In the genomic region with DNA sequence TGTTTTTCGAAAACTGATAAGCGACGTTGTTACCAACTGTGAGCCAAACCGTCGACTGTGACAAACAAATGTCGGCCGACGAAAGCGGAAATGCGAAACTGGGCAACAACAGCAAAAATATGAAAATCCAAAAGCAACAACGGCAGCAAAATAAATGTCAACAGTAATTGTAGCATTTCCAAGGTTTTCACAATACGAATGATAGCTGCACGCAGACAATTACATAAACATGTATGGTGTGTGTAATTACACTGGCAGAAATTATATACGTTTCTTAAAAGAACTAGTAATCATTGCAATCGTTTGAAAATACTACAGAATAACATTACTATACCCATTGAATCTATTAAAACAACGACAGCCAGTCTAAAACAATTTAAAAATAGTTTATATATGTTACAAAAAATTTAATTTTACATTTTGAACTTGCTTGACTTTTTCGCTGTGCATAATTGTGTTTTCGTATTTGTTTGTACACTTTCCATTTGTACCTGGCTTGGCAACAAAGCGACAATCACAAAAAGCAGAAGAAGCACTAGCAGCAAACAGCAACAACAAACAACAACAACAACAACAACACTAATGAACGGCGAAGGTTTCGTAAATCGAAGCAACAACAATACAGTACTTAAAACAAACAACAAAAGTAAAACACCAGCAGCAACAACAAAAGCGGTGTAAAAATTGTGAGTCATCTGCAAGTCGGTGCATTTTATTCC, we compare ENCODE assay signal across 5 fruit fly cellular contexts.
TF ChIP-seq lines count a peak whose summit lies in the region.

No protein-coding gene starts in this region.

- no peak for TF ChIP-seq CTCF in whole organism, embryonic (GFP tag; optimal IDR thresholded peaks at IDR 0.05; lab: Kevin White, UChicago)

TF ChIP-seq in whole organism, adult, 20 proteins besides CTCF, POLR2A, EP300 and RAD21 (continues in another document):
- TF ChIP-seq toe (GFP tag; optimal IDR thresholded peaks at IDR 0.05; lab: Kevin White, UChicago), result peak; percentile 52
- no peak for TF ChIP-seq CG1620 (GFP tag; optimal IDR thresholded peaks at IDR 0.05; lab: Kevin White, UChicago)
- TF ChIP-seq CG11617 (GFP tag; optimal IDR thresholded peaks at IDR 0.05; lab: Kevin White, UChicago), result no peak
- TF ChIP-seq CG14711 (tag; optimal IDR thresholded peaks at IDR 0.05; lab: Kevin White, UChicago), result peak; percentile 82
- no peak for TF ChIP-seq CG7045 (GFP tag; optimal IDR thresholded peaks at IDR 0.05; lab: Kevin White, UChicago)
- TF ChIP-seq tj (GFP tag; optimal IDR thresholded peaks at IDR 0.05; lab: Kevin White, UChicago), result peak; percentile 87
- no peak for TF ChIP-seq Hr96 (GFP tag; optimal IDR thresholded peaks at IDR 0.05; lab: Kevin White, UChicago)
- no peak for TF ChIP-seq ovo (GFP tag; optimal IDR thresholded peaks at IDR 0.05; lab: Kevin White, UChicago)
- no peak for TF ChIP-seq cnc (optimal IDR thresholded peaks at IDR 0.05; lab: Kevin White, UChicago)
- TF ChIP-seq Clk (GFP tag; optimal IDR thresholded peaks at IDR 0.05; lab: Kevin White, UChicago), result no peak
- no peak for TF ChIP-seq CG5204 (GFP tag; optimal IDR thresholded peaks at IDR 0.05; lab: Kevin White, UChicago)
- peak; percentile 67 for TF ChIP-seq CG7101 (tag; optimal IDR thresholded peaks at IDR 0.05; lab: Kevin White, UChicago)
- TF ChIP-seq bab1 (GFP tag; optimal IDR thresholded peaks at IDR 0.05; lab: Kevin White, UChicago), result peak; percentile 88
- peak; percentile 91 for TF ChIP-seq kay (GFP tag; lab: Kevin White, UChicago; ENCODE audit: borderline replicate concordance)
- no peak for TF ChIP-seq cic (GFP tag; optimal IDR thresholded peaks at IDR 0.05; lab: Kevin White, UChicago)
- no peak for TF ChIP-seq pad (GFP tag; optimal IDR thresholded peaks at IDR 0.05; lab: Kevin White, UChicago)
- no peak for TF ChIP-seq CG12768 (GFP tag; optimal IDR thresholded peaks at IDR 0.05; lab: Kevin White, UChicago)

TF ChIP-seq in whole organism, embryonic, 481 proteins besides CTCF, POLR2A, EP300 and RAD21 (continues in another document):
- peak; percentile 10 for TF ChIP-seq CG10462 (GFP tag; optimal IDR thresholded peaks at IDR 0.05; lab: Kevin White, UChicago)
- TF ChIP-seq CG2116 (GFP tag; optimal IDR thresholded peaks at IDR 0.05; lab: Kevin White, UChicago), result peak; percentile 45
- peak; percentile 13 for TF ChIP-seq HHEX (GFP tag; optimal IDR thresholded peaks at IDR 0.05; lab: Kevin White, UChicago)
- peak; percentile 64 for TF ChIP-seq CG5953 (GFP tag; IDR thresholded peaks at IDR 0.05; lab: Robert Waterston, UW)
- peak; percentile 59 for TF ChIP-seq trem (tag; optimal IDR thresholded peaks at IDR 0.05; lab: Kevin White, UChicago)
- peak; percentile 55; the same call in 1 of the 3 replicates for TF ChIP-seq otp (GFP tag; IDR thresholded peaks at IDR 0.05; lab: Robert Waterston, UW)
- TF ChIP-seq grau (tag; optimal IDR thresholded peaks at IDR 0.05; lab: Kevin White, UChicago), result peak; percentile 77
- peak; percentile 57; the same call in 2 of the 3 replicates for TF ChIP-seq CG11560 (tag; IDR thresholded peaks at IDR 0.05; lab: Robert Waterston, UW)
- TF ChIP-seq CG3281 (GFP tag; optimal IDR thresholded peaks at IDR 0.05; lab: Kevin White, UChicago), result peak; percentile 10
- peak; percentile 15 for TF ChIP-seq NC2β (GFP tag; optimal IDR thresholded peaks at IDR 0.05; lab: Kevin White, UChicago)
- TF ChIP-seq danr (GFP tag; IDR thresholded peaks at IDR 0.05; lab: Robert Waterston, UW), result peak; percentile 68; the same call in 1 of the 2 replicates
- TF ChIP-seq CG17802 (tag; optimal IDR thresholded peaks at IDR 0.05; lab: Kevin White, UChicago), result peak; percentile 19
- TF ChIP-seq fd102C (GFP tag; optimal IDR thresholded peaks at IDR 0.05; lab: Kevin White, UChicago), result peak; percentile 83
- TF ChIP-seq CG11398 (GFP tag; optimal IDR thresholded peaks at IDR 0.05; lab: Kevin White, UChicago), result no peak
- peak; percentile 29 for TF ChIP-seq Dek (tag; optimal IDR thresholded peaks at IDR 0.05; lab: Kevin White, UChicago)
- TF ChIP-seq CG2129 (GFP tag; IDR thresholded peaks at IDR 0.05; lab: Robert Waterston, UW; ENCODE audit: partially characterized antibody), result no peak

TF ChIP-seq in whole organism, prepupa, 60 proteins besides CTCF, POLR2A, EP300 and RAD21 (continues in another document):
- peak; percentile 62 for TF ChIP-seq Eip75B (GFP tag; optimal IDR thresholded peaks at IDR 0.05; lab: Kevin White, UChicago)
- no peak for TF ChIP-seq Blimp-1 (GFP tag; optimal IDR thresholded peaks at IDR 0.05; lab: Kevin White, UChicago)
- TF ChIP-seq CG6808 (GFP tag; optimal IDR thresholded peaks at IDR 0.05; lab: Kevin White, UChicago), result no peak
- no peak for TF ChIP-seq Lpt (GFP tag; optimal IDR thresholded peaks at IDR 0.05; lab: Kevin White, UChicago)
- TF ChIP-seq Smox (GFP tag; optimal IDR thresholded peaks at IDR 0.05; lab: Kevin White, UChicago), result peak; percentile 40
- no peak for TF ChIP-seq CG4318 (GFP tag; optimal IDR thresholded peaks at IDR 0.05; lab: Kevin White, UChicago)
- no peak for TF ChIP-seq fd85E (GFP tag; optimal IDR thresholded peaks at IDR 0.05; lab: Kevin White, UChicago)
- peak; percentile 90 for TF ChIP-seq Eip78C (GFP tag; lab: Kevin White, UChicago)
- TF ChIP-seq CG15336 (GFP tag; IDR thresholded peaks at IDR 0.05; lab: Robert Waterston, UW), result peak; percentile 69
- no peak for TF ChIP-seq CG7368 (GFP tag; optimal IDR thresholded peaks at IDR 0.05; lab: Kevin White, UChicago)
- TF ChIP-seq CG11762 (GFP tag; optimal IDR thresholded peaks at IDR 0.05; lab: Kevin White, UChicago; ENCODE audit: insufficient read depth), result no peak
- TF ChIP-seq OdsH (GFP tag; optimal IDR thresholded peaks at IDR 0.05; lab: Kevin White, UChicago), result peak; percentile 64
- TF ChIP-seq CG6163 (GFP tag; IDR thresholded peaks at IDR 0.05; lab: Robert Waterston, UW), result peak; percentile 84
- peak; percentile 28 for TF ChIP-seq Eip93F (GFP tag; optimal IDR thresholded peaks at IDR 0.05; lab: Kevin White, UChicago)
- TF ChIP-seq lz (GFP tag; optimal IDR thresholded peaks at IDR 0.05; lab: Kevin White, UChicago), result peak; percentile 45
- no peak for TF ChIP-seq achi (GFP tag; optimal IDR thresholded peaks at IDR 0.05; lab: Kevin White, UChicago)
- peak; percentile 79 for TF ChIP-seq pdm3 (GFP tag; optimal IDR thresholded peaks at IDR 0.05; lab: Kevin White, UChicago)
- TF ChIP-seq CG8319 (GFP tag; optimal IDR thresholded peaks at IDR 0.05; lab: Kevin White, UChicago), result peak; percentile 28

TF ChIP-seq in whole organism, pupa, 21 proteins besides CTCF, POLR2A, EP300 and RAD21 (continues in another document):
- TF ChIP-seq EcR (GFP tag; optimal IDR thresholded peaks at IDR 0.05; lab: Kevin White, UChicago) (no peak), CG15710 (tag; optimal IDR thresholded peaks at IDR 0.05; lab: Kevin White, UChicago) (peak; percentile 37), rn (GFP tag; IDR thresholded peaks at IDR 0.05; lab: Robert Waterston, UW) (0 out of 2 replicates have a peak, but pooled peaks have one; percentile 39), Ets98B (GFP tag; IDR thresholded peaks at IDR 0.05; lab: Robert Waterston, UW) (peak; percentile 54), Pif1A (GFP tag; optimal IDR thresholded peaks at IDR 0.05; lab: Kevin White, UChicago) (peak; percentile 37), CG17806 (tag; optimal IDR thresholded peaks at IDR 0.05; lab: Kevin White, UChicago) (peak; percentile 76), CG13204 (GFP tag; optimal IDR thresholded peaks at IDR 0.05; lab: Kevin White, UChicago) (no peak), Pif1B (GFP tag; optimal IDR thresholded peaks at IDR 0.05; lab: Kevin White, UChicago) (no peak), CG10348 (GFP tag; IDR thresholded peaks at IDR 0.05; lab: Robert Waterston, UW) (no peak), CG8159 (tag; optimal IDR thresholded peaks at IDR 0.05; lab: Kevin White, UChicago) (peak; percentile 65), CG34367 (tag; optimal IDR thresholded peaks at IDR 0.05; lab: Kevin White, UChicago) (peak; percentile 55), Snoo (tag; optimal IDR thresholded peaks at IDR 0.05; lab: Kevin White, UChicago) (no peak), CG14655 (GFP tag; optimal IDR thresholded peaks at IDR 0.05; lab: Kevin White, UChicago) (no peak), CG12605 (GFP tag; IDR thresholded peaks at IDR 0.05; lab: Robert Waterston, UW) (peak; percentile 66), CG32121 (GFP tag; IDR thresholded peaks at IDR 0.05; lab: Robert Waterston, UW) (peak; percentile 67), D1 (tag; optimal IDR thresholded peaks at IDR 0.05; lab: Kevin White, UChicago) (no peak), CG9948 (tag; optimal IDR thresholded peaks at IDR 0.05; lab: Kevin White, UChicago) (peak; percentile 62), fd96Ca (GFP tag; IDR thresholded peaks at IDR 0.05; lab: Robert Waterston, UW) (no peak), gl (tag; optimal IDR thresholded peaks at IDR 0.05; lab: Kevin White, UChicago) (no peak)

TF ChIP-seq in whole organism, wandering third instar larva, 38 proteins besides CTCF, POLR2A, EP300 and RAD21:
- peak; percentile 31 for TF ChIP-seq sv (GFP tag; optimal IDR thresholded peaks at IDR 0.05; lab: Kevin White, UChicago)
- no peak for TF ChIP-seq Hr78 (GFP tag; optimal IDR thresholded peaks at IDR 0.05; lab: Kevin White, UChicago)
- TF ChIP-seq HLH106 (tag; optimal IDR thresholded peaks at IDR 0.05; lab: Kevin White, UChicago), result peak; percentile 50
- peak in 1 of 2 experiments; percentile 39 for TF ChIP-seq foxo (GFP tag; optimal IDR thresholded peaks at IDR 0.05; lab: Kevin White, UChicago)
- no peak for TF ChIP-seq Rel (GFP tag; optimal IDR thresholded peaks at IDR 0.05; lab: Kevin White, UChicago)
- TF ChIP-seq Rel (tag; optimal IDR thresholded peaks at IDR 0.05; lab: Kevin White, UChicago), result no peak
- TF ChIP-seq dsf (GFP tag; optimal IDR thresholded peaks at IDR 0.05; lab: Kevin White, UChicago; ENCODE audit: borderline replicate concordance), result no peak
- TF ChIP-seq br (GFP tag; optimal IDR thresholded peaks at IDR 0.05; lab: Kevin White, UChicago), result no peak
- TF ChIP-seq fru (GFP tag; optimal IDR thresholded peaks at IDR 0.05; lab: Kevin White, UChicago), result peak; percentile 45
- peak; percentile 44 for TF ChIP-seq rgr (GFP tag; optimal IDR thresholded peaks at IDR 0.05; lab: Kevin White, UChicago)
- TF ChIP-seq tai (GFP tag; optimal IDR thresholded peaks at IDR 0.05; lab: Kevin White, UChicago), result peak; percentile 5
- TF ChIP-seq GATAd (GFP tag; optimal IDR thresholded peaks at IDR 0.05; lab: Kevin White, UChicago), result no peak
- TF ChIP-seq h (GFP tag; optimal IDR thresholded peaks at IDR 0.05; lab: Kevin White, UChicago), result peak; percentile 44
- no peak for TF ChIP-seq lola (GFP tag; optimal IDR thresholded peaks at IDR 0.05; lab: Kevin White, UChicago)
